Fruit fly (Drosophila melanogaster): ENCODE data around the gene LManII.

LManII gene

dm6 chr2L:10430802-10431476, 26.5 kb upstream of the LManII start, which contains the start of the genes Bug22 and TfIIB (continued):
- peak in 1 of 2 experiments; percentile 38 for TF ChIP-seq crp (GFP tag; optimal IDR thresholded peaks at IDR 0.05)
- peak; percentile 62 for TF ChIP-seq nom (GFP tag; optimal IDR thresholded peaks at IDR 0.05)
- TF ChIP-seq CG2129 (GFP tag; IDR thresholded peaks at IDR 0.05; ENCODE audit: partially characterized antibody): no peak
- 0 out of 2 replicates have a peak, but pooled peaks have one; percentile 30 for TF ChIP-seq gsb (GFP tag; IDR thresholded peaks at IDR 0.05)
- no peak for TF ChIP-seq inv (GFP tag; IDR thresholded peaks at IDR 0.05; ENCODE audit: partially characterized antibody)
- TF ChIP-seq CG11560 (tag; IDR thresholded peaks at IDR 0.05): no peak
- peak; percentile 59 for TF ChIP-seq unpg (GFP tag; optimal IDR thresholded peaks at IDR 0.05)
- peak; percentile 3 for TF ChIP-seq nau (GFP tag; optimal IDR thresholded peaks at IDR 0.05)
- TF ChIP-seq NK7.1 (GFP tag; optimal IDR thresholded peaks at IDR 0.05): no peak
- TF ChIP-seq croc (GFP tag; conservative IDR thresholded peaks at IDR 0.05): no peak
- no peak for TF ChIP-seq CG7963 (GFP tag; IDR thresholded peaks at IDR 0.05; ENCODE audit: partially characterized antibody)
- no peak; the same call in 2 of the 3 replicates for TF ChIP-seq Mrtf (GFP tag; IDR thresholded peaks at IDR 0.05)
- TF ChIP-seq tin (GFP tag; optimal IDR thresholded peaks at IDR 0.05): peak; percentile 67
- peak; percentile 6 for TF ChIP-seq CG1529 (GFP tag; optimal IDR thresholded peaks at IDR 0.05)
- TF ChIP-seq CG2678 (tag; optimal IDR thresholded peaks at IDR 0.05): no peak
- peak; percentile 50 for TF ChIP-seq CG10654 (GFP tag; optimal IDR thresholded peaks at IDR 0.05)
- TF ChIP-seq CG18011 (GFP tag; optimal IDR thresholded peaks at IDR 0.05): peak; percentile 61
- peak; percentile 47 for TF ChIP-seq Atf3 (GFP tag; optimal IDR thresholded peaks at IDR 0.05)
- TF ChIP-seq bsh (GFP tag; optimal IDR thresholded peaks at IDR 0.05): peak in 1 of 2 experiments; percentile 56
- peak; percentile 57 for TF ChIP-seq slp2 (GFP tag; optimal IDR thresholded peaks at IDR 0.05)
- TF ChIP-seq CG17802 (tag; optimal IDR thresholded peaks at IDR 0.05): peak; percentile 84
- TF ChIP-seq BEAF-32 (GFP tag; optimal IDR thresholded peaks at IDR 0.05): peak; percentile 47
- TF ChIP-seq Atf6 (GFP tag; IDR thresholded peaks at IDR 0.05): peak; percentile 61
- peak; percentile 30 for TF ChIP-seq HLHmδ (GFP tag; optimal IDR thresholded peaks at IDR 0.05)
- no peak for TF ChIP-seq CG11504 (tag; optimal IDR thresholded peaks at IDR 0.05)
- peak; percentile 48 for TF ChIP-seq HHEX (GFP tag; optimal IDR thresholded peaks at IDR 0.05)
- TF ChIP-seq zen2 (GFP tag; IDR thresholded peaks at IDR 0.05; ENCODE audit: partially characterized antibody): no peak
- peak; percentile 37 for TF ChIP-seq Side (GFP tag; optimal IDR thresholded peaks at IDR 0.05)
- TF ChIP-seq gem (tag; optimal IDR thresholded peaks at IDR 0.05): peak; percentile 85
- TF ChIP-seq CG10431 (GFP tag; optimal IDR thresholded peaks at IDR 0.05): peak; percentile 18
- TF ChIP-seq B-H2 (GFP tag; optimal IDR thresholded peaks at IDR 0.05): peak; percentile 76
- 0 out of 2 replicates have a peak, but pooled peaks have one; percentile 64 for TF ChIP-seq ranshi (GFP tag; IDR thresholded peaks at IDR 0.05)
- TF ChIP-seq Hr51 (GFP tag; optimal IDR thresholded peaks at IDR 0.05): peak; percentile 75 to 76
- no peak for TF ChIP-seq CG14965 (GFP tag; optimal IDR thresholded peaks at IDR 0.05; ENCODE audit: borderline replicate concordance)
- no peak for TF ChIP-seq sens-2 (GFP tag; IDR thresholded peaks at IDR 0.05)
- no peak for TF ChIP-seq CG7928 (GFP tag; optimal IDR thresholded peaks at IDR 0.05)
- TF ChIP-seq sisA (GFP tag; IDR thresholded peaks at IDR 0.05): peak; percentile 51
- peak; percentile 79 for TF ChIP-seq CG14710 (tag; optimal IDR thresholded peaks at IDR 0.05)
- no peak for TF ChIP-seq CG17612 (GFP tag; IDR thresholded peaks at IDR 0.05)
- peak; percentile 55; the same call in 2 of the 4 replicates for TF ChIP-seq Dll (GFP tag; IDR thresholded peaks at IDR 0.05; ENCODE audit: partially characterized antibody)
- TF ChIP-seq CG16815 (GFP tag; optimal IDR thresholded peaks at IDR 0.05): no peak
- peak; percentile 32 for TF ChIP-seq CG9797 (GFP tag; optimal IDR thresholded peaks at IDR 0.05)
- no peak for TF ChIP-seq fd64A (GFP tag; optimal IDR thresholded peaks at IDR 0.05)
- TF ChIP-seq nerfin-2 (GFP tag; IDR thresholded peaks at IDR 0.05; ENCODE audit: partially characterized antibody): no peak
- peak; percentile 75 for TF ChIP-seq CG4424 (GFP tag; optimal IDR thresholded peaks at IDR 0.05)
- TF ChIP-seq eyg (GFP tag; optimal IDR thresholded peaks at IDR 0.05): no peak
- peak; percentile 56 for TF ChIP-seq CG10267 (tag; optimal IDR thresholded peaks at IDR 0.05)

All from whole organism, embryonic.